Worm (Caenorhabditis elegans) whole organism, late embryonic: ENCODE data around the gene fbxa-43.

Experiments used
- ceh-34 ChIP-seq: sonication (generic microtip); optimal IDR thresholded peaks from 2 replicates; lab custom pipeline; 2016; ENCODE audit warnings: mild to moderate bottlenecking, missing genetic modification characterization, missing compliant biosample characterization
- dmd-4 ChIP-seq: sonication (generic microtip); optimal IDR thresholded peaks from 2 replicates; lab custom pipeline; 2016; ENCODE audit warnings: borderline replicate concordance, missing genetic modification characterization, missing compliant biosample characterization

- TF ChIP-seq dmd-4 (tag; lab: Kevin White, UChicago) (no peak), ceh-34 (no peak)
Observed at ce11 chrIII:2283341-2283847, 24.6 kb upstream of the fbxa-43 start.
